Worm (Caenorhabditis elegans): ENCODE results near the gene ZC53.22.

Gene ZC53.22

ce11 chrX:1922294-1922693 lies at the start of gene ZC53.22:
ZC53.22 (minus strand) TSS chrX:1922394.
- TF ChIP-seq ceh-36 (tag; optimal IDR thresholded peaks at IDR 0.05) (no peak), pes-1 (GFP tag; IDR thresholded peaks at IDR 0.05) (no peak), hnd-1 (tag; optimal IDR thresholded peaks at IDR 0.05) (no peak), tbx-37 (GFP tag; conservative IDR thresholded peaks at IDR 0.05) (no peak), aly-1 (tag; optimal IDR thresholded peaks at IDR 0.05) (no peak), ama-1 (optimal IDR thresholded peaks at IDR 0.05) (no peak), ceh-13 (GFP tag; optimal IDR thresholded peaks at IDR 0.05) (no peak), sea-1 (GFP tag; conservative IDR thresholded peaks at IDR 0.05) (no peak), hmg-4 (GFP tag; optimal IDR thresholded peaks at IDR 0.05) (no peak), hmbx-1 (tag; optimal IDR thresholded peaks at IDR 0.05) (no peak), F13C5.2 (tag; optimal IDR thresholded peaks at IDR 0.05) (no peak), scrt-1 (GFP tag; IDR thresholded peaks at IDR 0.05) (no peak), ets-7 (tag; optimal IDR thresholded peaks at IDR 0.05) (no peak), tbx-11 (GFP tag; IDR thresholded peaks at IDR 0.05) (no peak), B0310.2 (tag; optimal IDR thresholded peaks at IDR 0.05) (no peak), flt-1 (GFP tag; IDR thresholded peaks at IDR 0.05) (no peak), tra-4 (tag; optimal IDR thresholded peaks at IDR 0.05) (no peak)

ce11 chrX:1971647-1972046 lies 49.5 kb upstream of the ZC53.22 start:
- TF ChIP-seq hmg-4 (GFP tag; optimal IDR thresholded peaks at IDR 0.05) (no peak), ceh-13 (GFP tag; optimal IDR thresholded peaks at IDR 0.05) (no peak), aly-1 (tag; optimal IDR thresholded peaks at IDR 0.05) (no peak), ama-1 (optimal IDR thresholded peaks at IDR 0.05) (no peak), F13C5.2 (tag; optimal IDR thresholded peaks at IDR 0.05) (no peak), pes-1 (GFP tag; IDR thresholded peaks at IDR 0.05) (no peak), tra-4 (tag; optimal IDR thresholded peaks at IDR 0.05) (no peak), flt-1 (GFP tag; IDR thresholded peaks at IDR 0.05) (no peak), tbx-11 (GFP tag; IDR thresholded peaks at IDR 0.05) (no peak), ceh-36 (tag; optimal IDR thresholded peaks at IDR 0.05) (no peak), tbx-37 (GFP tag; conservative IDR thresholded peaks at IDR 0.05) (no peak), ets-7 (tag; optimal IDR thresholded peaks at IDR 0.05) (no peak)

ce11 chrX:1969575-1969974 lies 47.4 kb upstream of the ZC53.22 start, which contains the start of gene str-79:
str-79 (plus strand) TSS chrX:1969875.
- TF ChIP-seq ets-7 (tag; optimal IDR thresholded peaks at IDR 0.05) (no peak), aly-1 (tag; optimal IDR thresholded peaks at IDR 0.05) (no peak), F13C5.2 (tag; optimal IDR thresholded peaks at IDR 0.05) (no peak), scrt-1 (GFP tag; IDR thresholded peaks at IDR 0.05) (no peak), hmg-4 (GFP tag; optimal IDR thresholded peaks at IDR 0.05) (no peak), hnd-1 (tag; optimal IDR thresholded peaks at IDR 0.05) (no peak), sea-1 (GFP tag; conservative IDR thresholded peaks at IDR 0.05) (no peak), tbx-37 (GFP tag; conservative IDR thresholded peaks at IDR 0.05) (no peak), tra-4 (tag; optimal IDR thresholded peaks at IDR 0.05) (no peak), ceh-13 (GFP tag; optimal IDR thresholded peaks at IDR 0.05) (no peak), hmbx-1 (tag; optimal IDR thresholded peaks at IDR 0.05) (no peak), ama-1 (optimal IDR thresholded peaks at IDR 0.05) (no peak), flt-1 (GFP tag; IDR thresholded peaks at IDR 0.05) (no peak)

- no peak for TF ChIP-seq flt-1 (GFP tag; IDR thresholded peaks at IDR 0.05)
- no peak for TF ChIP-seq scrt-1 (GFP tag; IDR thresholded peaks at IDR 0.05)
- peak; percentile 29 for TF ChIP-seq F13C5.2 (tag; optimal IDR thresholded peaks at IDR 0.05)
- TF ChIP-seq tbx-11 (GFP tag; IDR thresholded peaks at IDR 0.05) = no peak
- TF ChIP-seq tra-4 (tag; optimal IDR thresholded peaks at IDR 0.05) = no peak
- no peak for TF ChIP-seq tbx-37 (GFP tag; conservative IDR thresholded peaks at IDR 0.05)
Measured at ce11 chrX:1964828-1965227, 42.6 kb upstream of the ZC53.22 start.

ce11 chrX:1964411-1964810 lies 42.2 kb upstream of the ZC53.22 start:
- no peak for TF ChIP-seq ceh-36 (tag; optimal IDR thresholded peaks at IDR 0.05)
- no peak for TF ChIP-seq flt-1 (GFP tag; IDR thresholded peaks at IDR 0.05)
- TF ChIP-seq hmg-4 (GFP tag; optimal IDR thresholded peaks at IDR 0.05) = no peak
- no peak for TF ChIP-seq tbx-37 (GFP tag; conservative IDR thresholded peaks at IDR 0.05)
- no peak for TF ChIP-seq hmbx-1 (tag; optimal IDR thresholded peaks at IDR 0.05)
- no peak for TF ChIP-seq pes-1 (GFP tag; IDR thresholded peaks at IDR 0.05)
- no peak for TF ChIP-seq hnd-1 (tag; optimal IDR thresholded peaks at IDR 0.05)
- TF ChIP-seq tbx-11 (GFP tag; IDR thresholded peaks at IDR 0.05) = no peak
- TF ChIP-seq scrt-1 (GFP tag; IDR thresholded peaks at IDR 0.05) = no peak
- TF ChIP-seq B0310.2 (tag; optimal IDR thresholded peaks at IDR 0.05) = no peak
- TF ChIP-seq aly-1 (tag; optimal IDR thresholded peaks at IDR 0.05) = no peak

ce11 chrX:1962273-1962672 lies 40.1 kb upstream of the ZC53.22 start, which contains the start of gene F52D2.7:
F52D2.7 (plus strand) TSS chrX:1962573.
- TF ChIP-seq F13C5.2 (tag; optimal IDR thresholded peaks at IDR 0.05) = no peak
- no peak for TF ChIP-seq flt-1 (GFP tag; IDR thresholded peaks at IDR 0.05)
- TF ChIP-seq hnd-1 (tag; optimal IDR thresholded peaks at IDR 0.05) = no peak
- no peak for TF ChIP-seq hmg-4 (GFP tag; optimal IDR thresholded peaks at IDR 0.05)

ce11 chrX:1960895-1961715 lies 38.9 kb upstream of the ZC53.22 start:
- TF ChIP-seq scrt-1 (GFP tag; IDR thresholded peaks at IDR 0.05) = no peak
- TF ChIP-seq ama-1 (optimal IDR thresholded peaks at IDR 0.05) = no peak
- no peak for TF ChIP-seq flt-1 (GFP tag; IDR thresholded peaks at IDR 0.05)
- no peak for TF ChIP-seq ceh-13 (GFP tag; optimal IDR thresholded peaks at IDR 0.05)
- TF ChIP-seq sea-1 (GFP tag; conservative IDR thresholded peaks at IDR 0.05) = no peak
- no peak for TF ChIP-seq B0310.2 (tag; optimal IDR thresholded peaks at IDR 0.05)
- TF ChIP-seq F13C5.2 (tag; optimal IDR thresholded peaks at IDR 0.05) = no peak
- TF ChIP-seq tbx-37 (GFP tag; conservative IDR thresholded peaks at IDR 0.05) = no peak
- no peak for TF ChIP-seq hnd-1 (tag; optimal IDR thresholded peaks at IDR 0.05)
- no peak for TF ChIP-seq tra-4 (tag; optimal IDR thresholded peaks at IDR 0.05)
- TF ChIP-seq ceh-36 (tag; optimal IDR thresholded peaks at IDR 0.05) = no peak
- TF ChIP-seq tbx-11 (GFP tag; IDR thresholded peaks at IDR 0.05) = no peak
- no peak for TF ChIP-seq aly-1 (tag; optimal IDR thresholded peaks at IDR 0.05)
